Fruit fly (Drosophila melanogaster): ENCODE data around the gene Apl.
A peak's percentile ranks its signal among the peaks of the same experiment; 100 is the strongest.

The Apl gene

dm6 chr3L:16635566-16636210 lies 40.7 kb downstream of the Apl start (continued):
- TF ChIP-seq CG9727 (GFP tag; optimal IDR thresholded peaks at IDR 0.05) (peak; percentile 16), CG14710 (tag; optimal IDR thresholded peaks at IDR 0.05) (peak; percentile 29), fd64A (GFP tag; optimal IDR thresholded peaks at IDR 0.05) (no peak), Nf-YC (tag; optimal IDR thresholded peaks at IDR 0.05) (no peak), CG15696 (tag; optimal IDR thresholded peaks at IDR 0.05) (no peak), CG4617 (GFP tag; optimal IDR thresholded peaks at IDR 0.05; ENCODE audit: borderline replicate concordance) (no peak), gce (GFP tag; IDR thresholded peaks at IDR 0.05) (no peak), cas (GFP tag; IDR thresholded peaks at IDR 0.05) (no peak), sna (GFP tag; IDR thresholded peaks at IDR 0.05; ENCODE audit: partially characterized antibody) (no peak), gro (GFP tag; optimal IDR thresholded peaks at IDR 0.05) (no peak), HLH54F (GFP tag; optimal IDR thresholded peaks at IDR 0.05) (no peak), nerfin-2 (GFP tag; IDR thresholded peaks at IDR 0.05; ENCODE audit: partially characterized antibody) (no peak), NK7.1 (GFP tag; optimal IDR thresholded peaks at IDR 0.05) (no peak), pfk (GFP tag; optimal IDR thresholded peaks at IDR 0.05) (no peak), Dp (GFP tag; optimal IDR thresholded peaks at IDR 0.05) (no peak), pita (GFP tag; optimal IDR thresholded peaks at IDR 0.05) (no peak), lov (optimal IDR thresholded peaks at IDR 0.05) (no peak), lov (GFP tag; IDR thresholded peaks at IDR 0.05) (no peak), Sry-β (GFP tag; optimal IDR thresholded peaks at IDR 0.05) (no peak), CG10274 (GFP tag; optimal IDR thresholded peaks at IDR 0.05) (no peak), CG12219 (GFP tag; optimal IDR thresholded peaks at IDR 0.05) (no peak), CG3065 (GFP tag; optimal IDR thresholded peaks at IDR 0.05) (no peak), CG10147 (GFP tag; optimal IDR thresholded peaks at IDR 0.05) (no peak), CG13287 (GFP tag; IDR thresholded peaks at IDR 0.05; ENCODE audit: partially characterized antibody) (no peak), sob (GFP tag; IDR thresholded peaks at IDR 0.05) (0 out of 2 replicates have a peak, but pooled peaks have one; percentile 18), tgo (GFP tag; IDR thresholded peaks at IDR 0.05) (no peak), odd (GFP tag; optimal IDR thresholded peaks at IDR 0.05) (no peak), CG11723 (GFP tag; optimal IDR thresholded peaks at IDR 0.05) (no peak), D19B (GFP tag; optimal IDR thresholded peaks at IDR 0.05) (no peak), CG13894 (tag; optimal IDR thresholded peaks at IDR 0.05) (no peak), CG17359 (tag; optimal IDR thresholded peaks at IDR 0.05) (peak; percentile 15), Fer2 (tag; optimal IDR thresholded peaks at IDR 0.05) (no peak), gsb (GFP tag; IDR thresholded peaks at IDR 0.05) (no peak), chif (GFP tag; optimal IDR thresholded peaks at IDR 0.05) (peak in 1 of 2 experiments; percentile 6), exex (tag; optimal IDR thresholded peaks at IDR 0.05) (no peak), esg (GFP tag; conservative IDR thresholded peaks at IDR 0.05) (peak; percentile 26; the same call in 1 of the 2 replicates), Blimp-1 (GFP tag; optimal IDR thresholded peaks at IDR 0.05) (peak; percentile 9), CG6689 (GFP tag; IDR thresholded peaks at IDR 0.05) (no peak), eve (GFP tag; optimal IDR thresholded peaks at IDR 0.05) (peak in 1 of 2 experiments; percentile 7), unc-4 (GFP tag; IDR thresholded peaks at IDR 0.05; ENCODE audit: partially characterized antibody) (no peak), Ada2b (GFP tag; IDR thresholded peaks at IDR 0.05) (no peak), CrebB (tag; optimal IDR thresholded peaks at IDR 0.05) (no peak), NC2α (GFP tag; optimal IDR thresholded peaks at IDR 0.05) (no peak), Taf1 (GFP tag; IDR thresholded peaks at IDR 0.05) (no peak), ftz-f1 (GFP tag; optimal IDR thresholded peaks at IDR 0.05) (no peak), tup (GFP tag; optimal IDR thresholded peaks at IDR 0.05) (no peak), dmrt99B (tag; optimal IDR thresholded peaks at IDR 0.05) (peak; percentile 16), CG10209 (GFP tag; optimal IDR thresholded peaks at IDR 0.05) (peak; percentile 25), sens (GFP tag) (no peak), mam (GFP tag; optimal IDR thresholded peaks at IDR 0.05) (no peak)

Measured in whole organism, embryonic.